Fruit fly (Drosophila melanogaster): ENCODE results near the gene Rad1.

Rad1 gene

DNA sequence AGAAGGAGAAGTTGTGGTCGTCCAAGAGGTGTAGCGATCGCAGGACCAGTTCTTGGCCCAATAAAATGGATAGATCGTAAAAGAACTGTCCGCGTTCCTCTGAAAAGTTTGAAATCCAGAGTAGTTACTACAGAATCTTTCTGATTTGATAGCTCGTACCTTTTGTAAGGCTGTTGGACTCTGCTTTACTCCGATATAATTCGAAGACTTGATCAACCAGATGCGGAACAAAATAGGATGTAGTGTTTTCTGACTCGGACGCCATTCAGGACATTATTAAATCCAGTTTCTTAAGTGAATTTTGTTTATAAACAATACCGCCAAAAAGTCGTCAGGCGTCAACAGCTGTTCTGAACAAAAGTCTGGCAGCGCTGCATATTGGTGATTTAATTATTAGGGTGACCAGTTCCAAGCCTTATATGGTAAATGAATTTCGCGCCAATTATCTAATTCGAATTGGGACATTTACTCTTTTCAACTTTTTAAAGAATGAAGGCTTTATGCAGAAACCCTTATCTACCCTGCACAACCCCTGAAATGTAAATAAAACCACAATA is at the start of gene Rad1, which contains the start of gene Sws1:
Gene Rad1 (minus strand): TSS at position 336 of the 557 bp plus-strand sequence.
Gene Sws1 (minus strand): TSS at position 336 of the 557 bp plus-strand sequence.
- TF ChIP-seq EcR (GFP tag; optimal IDR thresholded peaks at IDR 0.05), result no peak
- TF ChIP-seq pan (optimal IDR thresholded peaks at IDR 0.05), result no peak

DNA sequence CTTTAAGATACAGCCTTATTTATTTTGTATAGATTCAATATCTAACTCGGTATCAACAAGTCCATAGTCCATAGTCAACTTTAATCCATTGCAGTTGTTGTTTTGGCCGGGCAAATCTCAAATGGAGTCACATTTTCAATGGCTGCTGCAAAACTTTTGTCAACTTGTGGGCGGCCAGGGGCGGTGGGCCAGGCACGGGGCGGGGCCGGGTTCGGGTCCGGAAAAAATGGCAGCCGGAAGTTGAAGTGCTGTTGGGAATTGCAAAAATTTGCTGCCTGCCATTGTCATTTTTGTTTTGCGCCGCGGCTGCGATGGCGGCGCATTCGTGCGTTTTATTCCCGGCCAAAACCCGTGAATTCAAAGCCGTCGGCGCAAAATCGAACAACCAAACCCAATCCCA is 49.1 kb upstream of the Rad1 start:
- TF ChIP-seq pan (optimal IDR thresholded peaks at IDR 0.05) (no peak), CG8478 (optimal IDR thresholded peaks at IDR 0.05) (no peak), Dll (optimal IDR thresholded peaks at IDR 0.05) (no peak), usp (GFP tag; optimal IDR thresholded peaks at IDR 0.05) (no peak), EcR (GFP tag; optimal IDR thresholded peaks at IDR 0.05) (no peak), psq (optimal IDR thresholded peaks at IDR 0.05) (no peak)

dm6 chr2L:2619887-2620286 is 45.0 kb upstream of the Rad1 start, which contains the start of gene CG43403:
TSS of gene CG43403 (plus strand) at chr2L:2620187.
- TF ChIP-seq pan (optimal IDR thresholded peaks at IDR 0.05), result no peak

dm6 chr2L:2609694-2610093 is 34.8 kb upstream of the Rad1 start, which contains the start of gene CG15395:
TSS of gene CG15395 (plus strand) at chr2L:2609994.
- TF ChIP-seq psq (optimal IDR thresholded peaks at IDR 0.05), result no peak
- TF ChIP-seq CG8478 (optimal IDR thresholded peaks at IDR 0.05), result no peak

DNA sequence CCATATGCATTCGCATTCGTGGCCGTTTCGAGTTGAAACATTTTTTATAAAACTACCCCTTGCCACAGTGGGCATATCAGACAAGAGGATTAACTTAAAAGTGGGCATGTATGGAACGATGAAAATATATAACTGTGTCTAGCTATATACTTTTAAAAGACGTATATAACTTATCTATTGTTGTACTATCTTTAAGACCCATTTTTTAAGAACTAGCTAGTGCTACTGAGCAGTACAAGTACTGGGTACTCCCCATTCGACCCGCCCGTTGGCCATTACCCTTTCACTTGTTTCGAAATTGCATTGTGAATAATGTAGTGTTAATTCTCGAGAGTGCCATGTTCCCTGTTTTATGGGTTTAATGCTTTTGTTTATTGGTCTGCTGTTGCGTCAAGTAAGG is 31.9 kb upstream of the Rad1 start:
- TF ChIP-seq EcR (GFP tag; optimal IDR thresholded peaks at IDR 0.05), result no peak
- no peak for TF ChIP-seq pan (optimal IDR thresholded peaks at IDR 0.05)
- TF ChIP-seq usp (GFP tag; optimal IDR thresholded peaks at IDR 0.05), result no peak
- TF ChIP-seq Dll (optimal IDR thresholded peaks at IDR 0.05), result no peak
- no peak for TF ChIP-seq CG8478 (optimal IDR thresholded peaks at IDR 0.05)
- no peak for TF ChIP-seq psq (optimal IDR thresholded peaks at IDR 0.05)

DNA sequence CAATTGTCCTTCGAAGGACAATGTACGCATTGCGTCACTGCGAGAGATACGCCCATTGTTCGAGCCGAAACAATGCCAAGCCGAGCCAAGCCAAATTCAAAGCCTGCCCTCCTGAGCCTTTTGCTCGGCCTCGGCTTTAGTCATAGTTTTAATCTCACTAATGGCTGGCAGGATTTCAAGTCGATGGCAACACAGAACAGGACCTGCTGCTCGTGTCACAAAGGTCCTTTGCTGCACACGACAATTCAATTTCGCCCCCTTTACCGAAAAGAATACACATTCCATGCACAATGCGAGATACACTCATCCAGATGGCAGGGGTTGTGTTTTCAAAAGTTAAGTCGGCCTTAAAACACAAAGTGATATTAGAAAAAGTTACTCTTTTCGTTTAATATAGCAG is 16.7 kb upstream of the Rad1 start, which contains the start of gene CG15394:
Gene CG15394 (plus strand): TSS at position 301 of the 400 bp plus-strand sequence.
- TF ChIP-seq usp (GFP tag; optimal IDR thresholded peaks at IDR 0.05) (no peak), pan (optimal IDR thresholded peaks at IDR 0.05) (no peak), EcR (GFP tag; optimal IDR thresholded peaks at IDR 0.05) (no peak), CG8478 (optimal IDR thresholded peaks at IDR 0.05) (no peak), Dll (optimal IDR thresholded peaks at IDR 0.05) (no peak), psq (optimal IDR thresholded peaks at IDR 0.05) (no peak)

dm6 chr2L:2585285-2585684 is 10.4 kb upstream of the Rad1 start, which contains the start of gene Drp1:
TSS of gene Drp1 (minus strand) at chr2L:2585430.
- TF ChIP-seq EcR (GFP tag; optimal IDR thresholded peaks at IDR 0.05) (no peak), pan (optimal IDR thresholded peaks at IDR 0.05) (no peak), psq (optimal IDR thresholded peaks at IDR 0.05) (no peak)

dm6 chr2L:2584461-2585056 is 9.7 kb upstream of the Rad1 start:
- no peak for TF ChIP-seq Dll (optimal IDR thresholded peaks at IDR 0.05)
- TF ChIP-seq EcR (GFP tag; optimal IDR thresholded peaks at IDR 0.05), result no peak
- no peak for TF ChIP-seq CG8478 (optimal IDR thresholded peaks at IDR 0.05)
- TF ChIP-seq usp (GFP tag; optimal IDR thresholded peaks at IDR 0.05), result no peak
- no peak for TF ChIP-seq psq (optimal IDR thresholded peaks at IDR 0.05)

DNA sequence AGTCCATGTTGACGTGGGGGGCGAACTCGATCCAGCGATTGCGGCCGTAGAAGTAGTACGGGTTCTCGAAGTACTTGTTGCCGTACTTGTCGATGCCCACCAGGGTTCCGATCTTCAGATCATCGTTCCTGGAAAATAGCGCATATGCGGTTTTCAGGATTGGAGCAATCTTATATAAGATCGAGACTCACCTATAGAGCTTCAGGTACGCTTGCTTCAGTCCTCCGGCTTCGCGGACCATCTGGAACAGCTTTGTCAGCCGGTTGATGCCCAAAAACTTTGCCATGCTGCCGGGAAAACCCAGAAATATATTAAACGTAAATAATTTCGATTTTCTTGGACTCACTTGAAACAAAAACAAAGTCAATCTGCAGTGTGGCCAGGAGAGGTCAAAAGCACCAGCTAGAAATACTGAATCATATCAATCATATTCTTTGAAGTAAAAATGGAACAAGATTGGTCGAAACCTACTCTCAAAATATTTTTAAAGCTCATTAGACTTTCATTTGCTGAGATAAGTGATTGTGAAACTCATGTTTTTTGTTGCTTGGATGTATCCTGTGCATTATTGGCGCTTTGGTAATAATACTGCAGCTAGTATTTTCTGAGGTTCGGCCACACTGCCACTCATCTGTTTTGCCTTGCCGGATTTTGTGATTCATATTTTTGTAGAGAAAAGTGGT is 5.0 kb upstream of the Rad1 start, which contains the start of the genes ND-B17.2 and Arpc5:
Gene ND-B17.2 (minus strand): TSS at position 504 of the 683 bp plus-strand sequence.
Gene Arpc5 (plus strand): TSS at position 624 of the 683 bp plus-strand sequence.
- TF ChIP-seq CG8478 (optimal IDR thresholded peaks at IDR 0.05) (no peak), EcR (GFP tag; optimal IDR thresholded peaks at IDR 0.05) (no peak), psq (optimal IDR thresholded peaks at IDR 0.05) (no peak), Dll (optimal IDR thresholded peaks at IDR 0.05) (no peak), pan (optimal IDR thresholded peaks at IDR 0.05) (no peak), usp (GFP tag; optimal IDR thresholded peaks at IDR 0.05) (no peak)

DNA sequence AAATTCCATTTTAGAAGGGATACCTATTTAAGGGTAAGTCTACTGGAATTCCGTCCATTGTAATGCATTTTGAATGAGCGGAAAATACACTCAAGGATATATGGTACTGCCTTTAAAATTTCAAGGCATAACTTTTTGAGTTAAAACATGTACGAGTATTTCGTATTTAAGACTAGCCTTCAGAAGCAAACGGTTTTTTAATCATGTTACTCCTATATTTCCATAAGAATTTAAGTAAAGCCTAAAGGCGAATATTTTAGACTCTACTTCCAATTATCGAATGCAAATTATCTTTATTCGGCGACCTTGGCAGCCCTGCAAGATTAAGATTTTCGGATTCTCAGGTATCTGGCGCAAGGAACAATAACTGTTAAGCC is 2.5 kb upstream of the Rad1 start, which contains the start of gene Elba2:
Gene Elba2 (plus strand): TSS at position 327 of the 377 bp plus-strand sequence.
- TF ChIP-seq EcR (GFP tag; optimal IDR thresholded peaks at IDR 0.05) (no peak), pan (optimal IDR thresholded peaks at IDR 0.05) (no peak), CG8478 (optimal IDR thresholded peaks at IDR 0.05) (no peak), Dll (optimal IDR thresholded peaks at IDR 0.05) (no peak), psq (optimal IDR thresholded peaks at IDR 0.05) (no peak), usp (GFP tag; optimal IDR thresholded peaks at IDR 0.05) (no peak)

dm6 chr2L:2576565-2577360 is 1.9 kb upstream of the Rad1 start, which contains the start of gene insv:
TSS of gene insv (minus strand) at chr2L:2576997.
- TF ChIP-seq usp (GFP tag; optimal IDR thresholded peaks at IDR 0.05) (no peak), EcR (GFP tag; optimal IDR thresholded peaks at IDR 0.05) (no peak), Dll (optimal IDR thresholded peaks at IDR 0.05) (no peak), CG8478 (optimal IDR thresholded peaks at IDR 0.05) (no peak)

- TF ChIP-seq usp (GFP tag; optimal IDR thresholded peaks at IDR 0.05), result no peak
- no peak for TF ChIP-seq EcR (GFP tag; optimal IDR thresholded peaks at IDR 0.05)
- no peak for TF ChIP-seq Dll (optimal IDR thresholded peaks at IDR 0.05)
- TF ChIP-seq psq (optimal IDR thresholded peaks at IDR 0.05), result no peak
- no peak for TF ChIP-seq CG8478 (optimal IDR thresholded peaks at IDR 0.05)
- TF ChIP-seq pan (optimal IDR thresholded peaks at IDR 0.05), result no peak
These were observed 1.9 kb downstream of the Rad1 start, which contains the start of gene Cyp309a2 for dm6 chr2L:2572937-2573336. TSS of gene Cyp309a2 (minus strand) at chr2L:2573037.
